Fruit fly (Drosophila melanogaster) whole organism, prepupa: ENCODE results near the gene rdgA.
A peak's percentile ranks its signal among the peaks of the same experiment; 100 is the strongest.

Experiments
- Blimp-1 ChIP-seq: fragments of 200-800 bp; sonication (Bioruptor generic); optimal IDR thresholded peaks from 3 replicates; lab custom pipeline; 2017; ENCODE audit warnings: missing biosample characterization, missing genetic modification characterization, mild to moderate bottlenecking, moderate library complexity, missing genetic modification reagents
- CG10631 ChIP-seq: fragments of 200-800 bp; sonication (Bioruptor generic); optimal IDR thresholded peaks from 2 replicates; lab custom pipeline; 2016; ENCODE audit warnings: missing biosample characterization, missing genetic modification characterization
- CG10669 ChIP-seq: fragments of 200-800 bp; sonication (Bioruptor generic); optimal IDR thresholded peaks from 3 replicates; lab custom pipeline; 2018; ENCODE audit warnings: missing biosample characterization, mild to moderate bottlenecking, missing genetic modification characterization, moderate library complexity
- CG15336 ChIP-seq: fragments of 200-800 bp; sonication (Bioruptor generic); IDR thresholded peaks from 2 replicates; pipeline ENCODE4 v1.3.6; 2022; ENCODE audit warnings: missing biosample characterization, missing genetic modification characterization
- CG1621 ChIP-seq: fragments of 200-800 bp; sonication (Bioruptor generic); optimal IDR thresholded peaks from 3 replicates; lab custom pipeline; 2018; ENCODE audit warnings: missing biosample characterization, mild to moderate bottlenecking, missing genetic modification characterization
- CG16779 ChIP-seq: fragments of 200-800 bp; sonication (Bioruptor generic); optimal IDR thresholded peaks from 3 replicates; lab custom pipeline; 2017; ENCODE audit warnings: missing biosample characterization, mild to moderate bottlenecking, missing genetic modification characterization
- CG3032 ChIP-seq: fragments of 200-800 bp; optimal IDR thresholded peaks from 2 replicates; lab custom pipeline; 2019; ENCODE audit warnings: missing biosample characterization, mild to moderate bottlenecking, missing genetic modification characterization, moderate library complexity
- CG32006 ChIP-seq: fragments of 200-800 bp; sonication (Bioruptor generic); optimal IDR thresholded peaks from 3 replicates; lab custom pipeline; 2017; ENCODE audit warnings: missing biosample characterization, mild to moderate bottlenecking, missing genetic modification characterization
- CG4318 ChIP-seq: fragments of 200-800 bp; sonication (Bioruptor generic); optimal IDR thresholded peaks from 3 replicates; lab custom pipeline; 2017; ENCODE audit warnings: missing biosample characterization, mild to moderate bottlenecking, missing genetic modification characterization
- CG6163 ChIP-seq: fragments of 200-800 bp; sonication (Bioruptor generic); IDR thresholded peaks from 3 replicates; pipeline ENCODE4 v1.3.6; 2022; ENCODE audit warnings: missing biosample characterization, missing genetic modification characterization
- CG6276 ChIP-seq: fragments of 200-800 bp; sonication (Bioruptor generic); optimal IDR thresholded peaks from 2 replicates; lab custom pipeline; 2017; ENCODE audit warnings: missing biosample characterization, mild to moderate bottlenecking, missing genetic modification characterization
- CG6792 ChIP-seq: fragments of 200-800 bp; sonication (Bioruptor generic); optimal IDR thresholded peaks from 3 replicates; lab custom pipeline; 2016; ENCODE audit warnings: missing biosample characterization, missing genetic modification characterization
- CG6854 ChIP-seq: fragments of 200-800 bp; sonication (Bioruptor generic); optimal IDR thresholded peaks from 2 replicates; lab custom pipeline; 2017; ENCODE audit warnings: missing biosample characterization, mild to moderate bottlenecking, missing genetic modification characterization
- CG7368 ChIP-seq: fragments of 200-800 bp; sonication (Bioruptor generic); optimal IDR thresholded peaks from 3 replicates; lab custom pipeline; 2016; ENCODE audit warnings: missing biosample characterization, missing genetic modification characterization
- CG8119 ChIP-seq: fragments of 200-800 bp; sonication (Bioruptor generic); IDR thresholded peaks from 3 replicates; pipeline ENCODE4 v1.3.6; 2022; ENCODE audit warnings: missing biosample characterization, missing genetic modification characterization
- CG8319 ChIP-seq: fragments of 200-800 bp; sonication (Bioruptor generic); optimal IDR thresholded peaks from 3 replicates; lab custom pipeline; 2016; ENCODE audit warnings: missing biosample characterization, missing genetic modification characterization
- CG8632 ChIP-seq: fragments of 200-800 bp; sonication (Bioruptor generic); optimal IDR thresholded peaks from 3 replicates; lab custom pipeline; 2016; ENCODE audit warnings: missing biosample characterization, missing genetic modification characterization
- CG9139 ChIP-seq: fragments of 200-800 bp; sonication (Bioruptor generic); optimal IDR thresholded peaks from 3 replicates; lab custom pipeline; 2017; ENCODE audit warnings: missing biosample characterization, mild to moderate bottlenecking, missing genetic modification characterization
- Eip75B ChIP-seq: fragments of 200-800 bp; sonication (Bioruptor generic); optimal IDR thresholded peaks from 3 replicates; lab custom pipeline; 2016; ENCODE audit warnings: missing biosample characterization, missing genetic modification characterization
- Eip78C ChIP-seq: fragments of 200-800 bp; sonication (Bioruptor generic); peaks from one replicate; lab custom pipeline; 2016; ENCODE audit warnings: missing biosample characterization, missing genetic modification characterization
- Eip93F ChIP-seq: fragments of 200-800 bp; sonication (Bioruptor generic); optimal IDR thresholded peaks from 2 replicates; lab custom pipeline; 2016; ENCODE audit warnings: missing biosample characterization, mild to moderate bottlenecking, missing genetic modification characterization
- Ets96B ChIP-seq: fragments of 200-800 bp; optimal IDR thresholded peaks from 2 replicates; lab custom pipeline; 2019; ENCODE audit warnings: missing biosample characterization, mild to moderate bottlenecking, missing genetic modification characterization, moderate library complexity
- Hr38 ChIP-seq: sonication (Bioruptor generic); optimal IDR thresholded peaks from 2 replicates; lab custom pipeline; 2016; ENCODE audit warnings: missing biosample characterization, missing genetic modification characterization
- Hr39 ChIP-seq: fragments of 200-800 bp; sonication (Bioruptor generic); optimal IDR thresholded peaks from 2 replicates; lab custom pipeline; 2016; ENCODE audit warnings: missing biosample characterization, missing genetic modification characterization
- Hr4 ChIP-seq: fragments of 200-800 bp; sonication (Bioruptor generic); optimal IDR thresholded peaks from 3 replicates; lab custom pipeline; 2016; ENCODE audit warnings: missing biosample characterization, missing genetic modification characterization
- Met ChIP-seq: fragments of 200-800 bp; sonication (Bioruptor generic); optimal IDR thresholded peaks from 3 replicates; lab custom pipeline; 2016; ENCODE audit warnings: missing biosample characterization, missing genetic modification characterization
- Smox ChIP-seq: fragments of 200-800 bp; sonication (Bioruptor generic); optimal IDR thresholded peaks from 3 replicates; lab custom pipeline; 2016; ENCODE audit warnings: missing biosample characterization, missing genetic modification characterization
- Sox102F ChIP-seq: fragments of 200-800 bp; sonication (Bioruptor generic); optimal IDR thresholded peaks from 2 replicates; lab custom pipeline; 2016; ENCODE audit warnings: missing biosample characterization, mild to moderate bottlenecking, missing genetic modification characterization
- achi ChIP-seq: fragments of 200-800 bp; sonication (Bioruptor generic); optimal IDR thresholded peaks from 3 replicates; lab custom pipeline; 2016; ENCODE audit warnings: missing biosample characterization, missing genetic modification characterization
- acj6 ChIP-seq: fragments of 200-800 bp; sonication (Bioruptor generic); optimal IDR thresholded peaks from 3 replicates; lab custom pipeline; 2016; ENCODE audit warnings: missing biosample characterization, missing genetic modification characterization
- cyc ChIP-seq: fragments of 200-800 bp; sonication (Bioruptor generic); optimal IDR thresholded peaks from 3 replicates; lab custom pipeline; 2016; ENCODE audit warnings: missing biosample characterization, missing genetic modification characterization
- dac ChIP-seq: fragments of 200-800 bp; sonication (Bioruptor generic); optimal IDR thresholded peaks from 2 replicates; lab custom pipeline; 2017; ENCODE audit warnings: missing biosample characterization, mild to moderate bottlenecking, missing genetic modification characterization
- eg ChIP-seq: fragments of 200-800 bp; sonication (Bioruptor generic); IDR thresholded peaks from 3 replicates; pipeline ENCODE4 v1.3.6; 2022; ENCODE audit warnings: missing biosample characterization, missing genetic modification characterization
- esn ChIP-seq: fragments of 200-800 bp; sonication (Bioruptor generic); optimal IDR thresholded peaks from 2 replicates; lab custom pipeline; 2016; ENCODE audit warnings: missing biosample characterization, mild to moderate bottlenecking, missing genetic modification characterization, moderate library complexity
- fkh ChIP-seq: fragments of 200-800 bp; sonication (Bioruptor generic); optimal IDR thresholded peaks from 3 replicates; lab custom pipeline; 2017; ENCODE audit warnings: missing biosample characterization, mild to moderate bottlenecking, missing genetic modification characterization, moderate library complexity
- pdm3 ChIP-seq: fragments of 200-800 bp; sonication (Bioruptor generic); optimal IDR thresholded peaks from 3 replicates; lab custom pipeline; 2016; ENCODE audit warnings: missing biosample characterization, missing genetic modification characterization
- spab ChIP-seq: fragments of 200-800 bp; sonication (Bioruptor generic); optimal IDR thresholded peaks from 2 replicates; lab custom pipeline; 2017; ENCODE audit warnings: missing biosample characterization, mild to moderate bottlenecking, missing genetic modification characterization, missing genetic modification reagents
- ss ChIP-seq, 2 experiments: fragments of 200-800 bp; sonication (Bioruptor generic); optimal IDR thresholded peaks; 2 replicates in 1 of 2; 3 replicates in 1 of 2; lab custom pipeline; 2017 to 2018; ENCODE audit warnings: mild to moderate bottlenecking in 2 of 2, missing biosample characterization in 2 of 2, missing genetic modification characterization in 2 of 2, moderate library complexity in 1 of 2
- svp ChIP-seq: fragments of 200-800 bp; sonication (Bioruptor generic); peaks from one replicate; lab custom pipeline; 2016; ENCODE audit warnings: missing biosample characterization, missing genetic modification characterization
- topi ChIP-seq: fragments of 200-800 bp; sonication (Bioruptor generic); optimal IDR thresholded peaks from 3 replicates; lab custom pipeline; 2016; ENCODE audit warnings: missing biosample characterization, missing genetic modification characterization

The rdgA gene

DNA sequence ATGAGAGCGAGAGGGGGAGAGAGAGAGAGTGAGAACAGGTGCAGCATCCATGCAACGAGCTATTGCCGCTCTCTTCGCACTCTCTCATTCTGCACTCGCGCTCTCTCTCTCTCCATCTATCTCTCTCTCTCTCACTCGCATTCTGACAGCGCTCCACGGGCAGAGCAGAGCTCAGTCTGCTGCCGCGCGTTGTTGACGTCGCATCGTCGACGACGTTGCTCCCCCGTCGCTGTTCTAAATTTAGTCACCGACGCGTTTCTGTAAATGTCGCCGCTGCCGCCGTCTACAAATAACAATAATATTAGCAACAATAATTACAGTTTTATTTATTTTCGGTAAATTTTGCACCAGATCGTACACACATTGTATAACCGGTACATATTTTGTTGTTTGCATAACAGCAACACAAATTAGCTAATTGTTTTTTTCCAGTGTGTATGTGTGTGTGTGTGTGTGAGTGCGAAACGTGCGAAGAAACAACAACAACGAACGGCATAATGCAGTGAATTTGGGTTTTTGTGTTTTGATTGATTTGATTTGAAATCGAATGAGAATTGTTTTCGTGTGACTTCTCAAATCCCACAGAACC is 135.7 kb downstream of the rdgA start (continued):
- peak; percentile 34 for TF ChIP-seq Hr39 (GFP tag; lab: Kevin White, UChicago)
- TF ChIP-seq CG8119 (GFP tag; lab: Robert Waterston, UW) = no peak; the same call in 2 of the 3 replicates
- TF ChIP-seq CG7368 (GFP tag; lab: Kevin White, UChicago) = no peak
- TF ChIP-seq Sox102F (GFP tag; lab: Kevin White, UChicago) = peak; percentile 55
- no peak for TF ChIP-seq CG8319 (GFP tag; lab: Kevin White, UChicago)
- peak; percentile 44; the same call in 2 of the 3 replicates for TF ChIP-seq eg
- TF ChIP-seq CG9139 (GFP tag; lab: Kevin White, UChicago) = peak; percentile 16
- peak; percentile 25 for TF ChIP-seq cyc (GFP tag; lab: Kevin White, UChicago)
- TF ChIP-seq Met = peak; percentile 59
- TF ChIP-seq Ets96B (tag; lab: Kevin White, UChicago) = peak; percentile 20
- TF ChIP-seq pdm3 = peak; percentile 33
- TF ChIP-seq CG1621 (tag; lab: Kevin White, UChicago) = no peak
- TF ChIP-seq CG6854 (GFP tag; lab: Kevin White, UChicago) = peak; percentile 15
- TF ChIP-seq CG10669 (GFP tag; lab: Kevin White, UChicago) = peak; percentile 20
- TF ChIP-seq fkh (GFP tag; lab: Kevin White, UChicago) = peak; percentile 60
- TF ChIP-seq Hr4 = peak; percentile 22
- TF ChIP-seq CG3032 (tag; lab: Kevin White, UChicago) = no peak
- no peak for TF ChIP-seq CG8632
- peak; percentile 16 for TF ChIP-seq CG16779 (tag; lab: Kevin White, UChicago)
- peak; percentile 35 for TF ChIP-seq CG10631

- TF ChIP-seq Hr4 (no peak), CG6276 (no peak), eg (peak; percentile 75), CG7368 (GFP tag; lab: Kevin White, UChicago) (no peak), CG32006 (GFP tag; lab: Kevin White, UChicago) (no peak), CG6163 (GFP tag; lab: Robert Waterston, UW) (0 out of 3 replicates have a peak, but pooled peaks have one; percentile 27), CG15336 (GFP tag; lab: Robert Waterston, UW) (peak; percentile 41), achi (GFP tag; lab: Kevin White, UChicago) (no peak), CG16779 (tag; lab: Kevin White, UChicago) (no peak), CG6854 (GFP tag; lab: Kevin White, UChicago) (no peak), svp (GFP tag; lab: Kevin White, UChicago) (no peak), esn (GFP tag; lab: Kevin White, UChicago) (no peak), CG1621 (tag; lab: Kevin White, UChicago) (no peak), CG8119 (GFP tag; lab: Robert Waterston, UW) (peak; percentile 26; the same call in 1 of the 3 replicates)
These were observed 137.0 kb downstream of the rdgA start for dm6 chrX:9043711-9044505.

dm6 chrX:9044857-9045256 is 138.0 kb downstream of the rdgA start:
- TF ChIP-seq CG8632 (no peak), topi (GFP tag; lab: Kevin White, UChicago) (no peak), svp (GFP tag; lab: Kevin White, UChicago) (peak; percentile 41), CG32006 (GFP tag; lab: Kevin White, UChicago) (no peak), CG6276 (no peak), Eip78C (GFP tag; lab: Kevin White, UChicago) (peak; percentile 39), Eip93F (no peak)

DNA sequence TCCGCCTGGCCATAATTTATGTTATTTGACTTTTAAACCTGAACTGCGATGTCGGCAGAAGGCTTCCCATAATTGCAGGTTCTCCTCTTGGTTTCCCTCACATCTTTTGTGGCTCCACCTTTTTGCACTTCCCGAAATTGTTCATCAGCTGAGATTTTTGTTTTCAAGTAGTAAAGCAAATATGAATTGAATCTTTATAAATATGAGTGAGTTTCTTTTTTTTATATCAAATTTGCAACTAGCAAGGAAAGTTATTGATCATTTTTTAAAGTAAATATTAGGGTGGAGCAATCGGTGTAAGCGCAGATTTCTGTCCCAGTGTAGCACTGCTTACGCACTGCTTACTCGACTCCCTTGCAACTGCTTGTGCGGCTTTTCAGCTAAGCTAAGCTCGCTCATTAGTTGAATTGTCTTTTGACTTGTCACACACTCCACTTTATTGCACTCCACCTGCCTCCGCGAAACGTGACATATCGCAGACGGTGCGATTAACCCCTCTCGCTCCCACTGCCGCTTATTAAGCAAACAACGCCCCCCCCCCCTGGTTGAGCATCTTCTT is 139.6 kb downstream of the rdgA start:
- TF ChIP-seq Eip75B (GFP tag; lab: Kevin White, UChicago) = peak; percentile 20
- no peak for TF ChIP-seq CG9139 (GFP tag; lab: Kevin White, UChicago)
- TF ChIP-seq svp (GFP tag; lab: Kevin White, UChicago) = peak; percentile 64
- no peak for TF ChIP-seq CG4318 (GFP tag; lab: Kevin White, UChicago)
- TF ChIP-seq ss (GFP tag; optimal IDR thresholded peaks at IDR 0.05; lab: Kevin White, UChicago) = no peak
- TF ChIP-seq spab (GFP tag; lab: Kevin White, UChicago) = peak; percentile 32
- no peak for TF ChIP-seq CG8319 (GFP tag; lab: Kevin White, UChicago)
- no peak for TF ChIP-seq Blimp-1 (GFP tag; lab: Kevin White, UChicago)
- TF ChIP-seq Smox (GFP tag; lab: Kevin White, UChicago) = peak; percentile 31
- TF ChIP-seq dac = no peak
- TF ChIP-seq cyc (GFP tag; lab: Kevin White, UChicago) = no peak
- peak; percentile 23 for TF ChIP-seq CG6792 (GFP tag; lab: Kevin White, UChicago)
- TF ChIP-seq Hr4 = no peak
- peak; percentile 46; the same call in 1 of the 3 replicates for TF ChIP-seq CG8119 (GFP tag; lab: Robert Waterston, UW)
- no peak for TF ChIP-seq Hr38 (GFP tag; lab: Kevin White, UChicago)
- TF ChIP-seq CG1621 (tag; lab: Kevin White, UChicago) = no peak
- no peak for TF ChIP-seq Sox102F (GFP tag; lab: Kevin White, UChicago)
- TF ChIP-seq acj6 = peak; percentile 33
- TF ChIP-seq CG8632 = peak; percentile 44
- peak; percentile 15 for TF ChIP-seq CG32006 (GFP tag; lab: Kevin White, UChicago)
- TF ChIP-seq CG6276 = no peak
- peak; percentile 28 for TF ChIP-seq CG3032 (tag; lab: Kevin White, UChicago)
